Worm (Caenorhabditis elegans) whole organism, mixed stage, embryonic: ENCODE results near the gene W09G12.10.
"Not testable (repeated sequence)": the region's sequence is repeated elsewhere in the genome, so short reads cannot be mapped to it uniquely, and the experiment has no call there.

Experiments
- M03D4.4 ChIP-seq: sonication (generic microtip); optimal IDR thresholded peaks from 2 replicates; lab custom pipeline; 2017; ENCODE audit warnings: mild to moderate bottlenecking, missing genetic modification characterization, missing compliant biosample characterization
- ceh-39 ChIP-seq: fragments of 150-350 bp; optimal IDR thresholded peaks from 2 replicates; lab custom pipeline; 2014; ENCODE audit warnings: missing biosample characterization, missing genetic modification characterization
- ceh-43 ChIP-seq: fragments of 200-800 bp; sonication (Bioruptor generic); optimal IDR thresholded peaks from 2 replicates; lab custom pipeline; 2018; ENCODE audit warnings: mild to moderate bottlenecking, missing genetic modification characterization, moderate library complexity, missing compliant biosample characterization
- ceh-83 ChIP-seq: fragments of 200-800 bp; sonication (Bioruptor generic); optimal IDR thresholded peaks from 2 replicates; lab custom pipeline; 2018; ENCODE audit warnings: mild to moderate bottlenecking, missing genetic modification characterization, missing compliant biosample characterization
- ces-1 ChIP-seq: fragments of 150-350 bp; optimal IDR thresholded peaks from 2 replicates; lab custom pipeline; 2014; ENCODE audit warnings: missing biosample characterization, missing genetic modification reagents, missing genetic modification characterization
- cnd-1 ChIP-seq: fragments of 200-800 bp; sonication (Bioruptor generic); optimal IDR thresholded peaks from 2 replicates; lab custom pipeline; 2018; ENCODE audit warnings: mild to moderate bottlenecking, missing genetic modification characterization, missing compliant biosample characterization
- drap-1 ChIP-seq: fragments of 200-800 bp; sonication (Bioruptor generic); optimal IDR thresholded peaks from 3 replicates; lab custom pipeline; 2018; ENCODE audit warnings: mild to moderate bottlenecking, missing genetic modification characterization, missing compliant biosample characterization
- elt-1 ChIP-seq: sonication (generic microtip); optimal IDR thresholded peaks from 2 replicates; lab custom pipeline; 2017; ENCODE audit warnings: missing genetic modification characterization, mild to moderate bottlenecking, missing compliant biosample characterization, antibody characterized with exemption, moderate library complexity, borderline replicate concordance; ENCODE audit not compliant: insufficient read depth
- elt-3 ChIP-seq: fragments of 150-350 bp; optimal IDR thresholded peaks from 2 replicates; lab custom pipeline; 2014; ENCODE audit warnings: missing biosample characterization, missing genetic modification characterization
- flh-1 ChIP-seq: fragments of 200-800 bp; sonication (Bioruptor generic); optimal IDR thresholded peaks from 2 replicates; lab custom pipeline; 2018; ENCODE audit warnings: mild to moderate bottlenecking, missing genetic modification characterization, moderate library complexity, missing compliant biosample characterization
- ham-2 ChIP-seq: fragments of 200-800 bp; sonication (Bioruptor generic); optimal IDR thresholded peaks from 2 replicates; lab custom pipeline; 2018; ENCODE audit warnings: mild to moderate bottlenecking, missing genetic modification characterization, missing compliant biosample characterization
- hlh-1 ChIP-seq: fragments of 150-350 bp; optimal IDR thresholded peaks from 2 replicates; lab custom pipeline; 2014; ENCODE audit warnings: missing biosample characterization, missing genetic modification reagents, missing genetic modification characterization
- lin-13 ChIP-seq: fragments of 150-350 bp; optimal IDR thresholded peaks from 2 replicates; lab custom pipeline; 2014; ENCODE audit warnings: missing biosample characterization, missing genetic modification characterization
- lin-32 ChIP-seq: fragments of 200-800 bp; sonication (Bioruptor generic); optimal IDR thresholded peaks from 2 replicates; lab custom pipeline; 2018; ENCODE audit warnings: mild to moderate bottlenecking, missing genetic modification characterization, missing compliant biosample characterization
- lsy-2 ChIP-seq: fragments of 150-350 bp; optimal IDR thresholded peaks from 2 replicates; lab custom pipeline; 2014; ENCODE audit warnings: missing biosample characterization, missing genetic modification characterization
- mab-5 ChIP-seq: fragments of 150-350 bp; optimal IDR thresholded peaks from 2 replicates; lab custom pipeline; 2014; ENCODE audit warnings: missing biosample characterization, missing genetic modification characterization
- mep-1 ChIP-seq: fragments of 150-350 bp; optimal IDR thresholded peaks from 2 replicates; lab custom pipeline; 2017; ENCODE audit warnings: missing biosample characterization, missing genetic modification reagents, missing genetic modification characterization, inconsistent platforms
- mls-2 ChIP-seq: sonication (generic microtip); optimal IDR thresholded peaks from 2 replicates; lab custom pipeline; 2016; ENCODE audit warnings: mild to moderate bottlenecking, missing genetic modification characterization, moderate library complexity, missing compliant biosample characterization
- nhr-12 ChIP-seq: fragments of 150-350 bp; optimal IDR thresholded peaks from 2 replicates; lab custom pipeline; 2014; ENCODE audit warnings: missing biosample characterization, missing genetic modification characterization
- nhr-2 ChIP-seq: fragments of 150-350 bp; optimal IDR thresholded peaks from 2 replicates; lab custom pipeline; 2014; ENCODE audit warnings: missing biosample characterization, missing genetic modification characterization
- nhr-237 ChIP-seq: fragments of 150-350 bp; optimal IDR thresholded peaks from 2 replicates; lab custom pipeline; 2014; ENCODE audit warnings: missing biosample characterization, missing genetic modification characterization
- nhr-28 ChIP-seq: fragments of 150-350 bp; optimal IDR thresholded peaks from 2 replicates; lab custom pipeline; 2014; ENCODE audit warnings: missing biosample characterization, missing genetic modification characterization
- nhr-76 ChIP-seq: sonication (generic microtip); optimal IDR thresholded peaks from 2 replicates; lab custom pipeline; 2017; ENCODE audit warnings: missing biosample characterization, missing genetic modification characterization
- pha-4 ChIP-seq: fragments of 150-350 bp; optimal IDR thresholded peaks from 2 replicates; lab custom pipeline; 2018; ENCODE audit warnings: missing biosample characterization, missing genetic modification reagents, missing genetic modification characterization
- snpc-4 ChIP-seq: fragments of 150-350 bp; optimal IDR thresholded peaks from 2 replicates; lab custom pipeline; 2014; ENCODE audit warnings: missing biosample characterization, missing genetic modification characterization
- tbx-8 ChIP-seq: fragments of 200-800 bp; sonication (Bioruptor generic); optimal IDR thresholded peaks from 2 replicates; lab custom pipeline; 2018; ENCODE audit warnings: mild to moderate bottlenecking, missing genetic modification characterization, moderate library complexity, missing compliant biosample characterization
- unc-120 ChIP-seq: sonication (generic microtip); optimal IDR thresholded peaks from 2 replicates; lab custom pipeline; 2017; ENCODE audit warnings: missing genetic modification characterization, missing compliant biosample characterization; ENCODE audit not compliant: poor library complexity, severe bottlenecking
- unc-39 ChIP-seq: fragments of 150-350 bp; optimal IDR thresholded peaks from 2 replicates; lab custom pipeline; 2014; ENCODE audit warnings: missing biosample characterization, missing genetic modification characterization
- unc-62 ChIP-seq: fragments of 150-350 bp; optimal IDR thresholded peaks from 2 replicates; lab custom pipeline; 2014; ENCODE audit warnings: missing biosample characterization, missing genetic modification reagents, missing genetic modification characterization
- zip-8 ChIP-seq: fragments of 150-350 bp; optimal IDR thresholded peaks from 2 replicates; lab custom pipeline; 2014; ENCODE audit warnings: missing biosample characterization, missing genetic modification characterization
- ztf-11 ChIP-seq: fragments of 150-350 bp; optimal IDR thresholded peaks from 2 replicates; lab custom pipeline; 2014; ENCODE audit warnings: missing biosample characterization, missing genetic modification characterization

W09G12.10 gene

DNA sequence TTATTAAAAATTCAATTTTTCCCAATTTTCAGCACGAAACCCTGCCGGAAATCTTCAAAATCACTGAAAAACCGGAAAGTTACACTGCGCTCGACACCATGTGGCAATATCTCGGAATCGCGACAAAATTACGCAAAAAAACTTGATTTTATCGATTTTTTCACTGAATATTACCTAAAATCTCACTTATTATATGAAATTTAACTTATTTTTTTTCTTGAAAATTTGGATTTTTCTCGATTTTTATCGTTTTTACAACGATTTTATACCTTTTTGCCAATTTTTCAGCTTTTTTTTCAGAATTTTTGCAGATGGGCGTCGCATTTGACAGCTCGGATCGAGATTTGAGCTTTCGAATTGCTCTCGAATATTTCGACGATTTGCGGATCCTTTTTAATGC, 28.3 kb downstream of the W09G12.10 start, which contains the start of gene spl-3:
Gene spl-3 (plus strand): TSS at position 301 of the 400 bp plus-strand sequence.
- no peak for TF ChIP-seq ceh-39
- no peak for TF ChIP-seq ceh-43
- no peak for TF ChIP-seq cnd-1 (tag; lab: Kevin White, UChicago)

DNA sequence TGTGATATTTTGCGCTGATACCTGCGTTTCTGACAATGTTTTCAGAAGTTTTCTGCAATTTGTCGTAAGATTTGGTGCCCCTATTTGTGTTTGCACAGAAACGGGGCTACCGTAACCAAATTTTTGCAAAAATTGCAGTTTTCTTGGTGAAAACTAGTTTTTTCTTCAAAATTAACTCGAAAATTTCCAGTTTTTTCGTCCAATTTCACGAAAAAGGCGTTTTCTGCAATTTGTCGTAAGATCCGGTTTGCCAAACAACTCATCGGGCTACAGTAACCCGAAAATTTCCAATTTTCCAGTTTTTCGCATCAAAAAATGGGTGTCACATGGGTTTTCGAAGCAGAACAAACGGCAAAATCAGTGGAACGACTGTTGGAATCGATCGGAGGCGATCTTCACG, 33.6 kb downstream of the W09G12.10 start, which contains the start of gene mdt-20:
Gene mdt-20 (plus strand): TSS at position 301 of the 400 bp plus-strand sequence.
- not testable (repeated sequence) for TF ChIP-seq mab-5, zip-8, hlh-1 (tag; lab: Kevin White, UChicago)

DNA sequence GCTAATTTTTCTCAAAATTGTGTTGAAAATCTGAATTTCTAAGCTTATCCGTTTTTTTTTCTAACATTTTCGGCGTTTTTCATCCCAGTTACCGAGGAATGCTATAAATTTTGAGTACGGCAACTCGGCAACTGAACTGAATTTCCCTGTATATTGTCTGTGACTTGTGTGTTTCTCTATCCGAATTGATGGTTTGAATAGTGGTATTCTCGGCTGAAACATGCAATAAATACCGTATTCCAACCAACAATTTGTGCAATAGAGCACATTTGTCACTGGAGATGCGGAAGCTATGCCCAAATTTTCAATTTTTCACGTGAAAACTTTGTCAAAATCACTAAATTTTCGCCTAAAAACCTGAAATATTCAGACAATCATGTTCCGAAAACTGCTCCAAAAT, 38.8 kb downstream of the W09G12.10 start, which contains the start of gene rmif-2:
Gene rmif-2 (plus strand): TSS at position 301 of the 400 bp plus-strand sequence.
- TF ChIP-seq unc-120 (tag; lab: Kevin White, UChicago); ham-2; mab-5 (tag; lab: Kevin White, UChicago): not testable (repeated sequence)

- TF ChIP-seq mep-1 (tag; lab: Kevin White, UChicago) = peak; percentile 0
- peak; percentile 23 for TF ChIP-seq lsy-2 (tag; lab: Kevin White, UChicago)
- no peak for TF ChIP-seq ceh-83 (GFP tag; lab: Kevin White, UChicago)
- peak; percentile 41 for TF ChIP-seq ces-1
- no peak for TF ChIP-seq nhr-12 (tag; lab: Kevin White, UChicago)
- no peak for TF ChIP-seq snpc-4 (tag; lab: Kevin White, UChicago)
- TF ChIP-seq ceh-43 = no peak
Measured at ce11 chrIV:1177683-1178082, 43.4 kb downstream of the W09G12.10 start, which contains the start of gene Y104H12D.2. Y104H12D.2 (plus strand) TSS chrIV:1178022.

DNA sequence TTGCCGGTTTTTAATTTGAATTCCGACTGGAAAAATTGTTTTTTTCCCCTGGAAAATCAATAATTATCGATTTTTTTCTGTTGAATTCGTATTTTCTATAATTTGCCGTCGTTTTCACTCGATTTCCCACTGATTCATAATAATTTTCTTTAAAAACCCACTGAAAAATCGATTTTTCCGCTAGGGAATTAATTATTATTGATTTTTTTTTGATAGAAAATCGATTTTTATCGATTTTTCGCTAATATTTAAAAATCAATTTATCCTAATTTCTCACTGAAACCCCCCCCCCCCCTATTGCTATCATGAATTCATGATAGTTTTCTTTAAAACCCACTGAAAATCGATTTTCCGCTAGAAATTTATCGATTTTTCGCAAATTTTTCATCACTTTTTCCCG, 44.5 kb downstream of the W09G12.10 start:
- TF ChIP-seq elt-3 (tag; lab: Kevin White, UChicago) = no peak
- no peak for TF ChIP-seq mep-1 (tag; lab: Kevin White, UChicago)
- TF ChIP-seq elt-1 (tag; lab: Kevin White, UChicago) = no peak
- TF ChIP-seq nhr-12 (tag; lab: Kevin White, UChicago) = no peak
- TF ChIP-seq zip-8 (tag; lab: Kevin White, UChicago) = no peak
- TF ChIP-seq M03D4.4 = no peak
- no peak for TF ChIP-seq ztf-11 (tag; lab: Kevin White, UChicago)
- no peak for TF ChIP-seq unc-39 (tag; lab: Kevin White, UChicago)
- TF ChIP-seq nhr-28 = no peak
- TF ChIP-seq nhr-237 (tag; lab: Kevin White, UChicago) = no peak
- TF ChIP-seq mab-5 (tag; lab: Kevin White, UChicago) = no peak
- no peak for TF ChIP-seq hlh-1 (tag; lab: Kevin White, UChicago)
- no peak for TF ChIP-seq drap-1 (GFP tag; lab: Kevin White, UChicago)
- no peak for TF ChIP-seq ceh-39
- no peak for TF ChIP-seq lin-13 (tag; lab: Kevin White, UChicago)

ce11 chrIV:1174411-1174810, 46.7 kb downstream of the W09G12.10 start:
- TF ChIP-seq flh-1 (GFP tag; lab: Kevin White, UChicago) (no peak), nhr-2 (no peak), mep-1 (tag; lab: Kevin White, UChicago) (no peak), lin-32 (no peak), unc-39 (tag; lab: Kevin White, UChicago) (no peak), lin-13 (tag; lab: Kevin White, UChicago) (no peak), ces-1 (no peak), ceh-83 (GFP tag; lab: Kevin White, UChicago) (no peak), elt-3 (tag; lab: Kevin White, UChicago) (no peak), mls-2 (no peak)

DNA sequence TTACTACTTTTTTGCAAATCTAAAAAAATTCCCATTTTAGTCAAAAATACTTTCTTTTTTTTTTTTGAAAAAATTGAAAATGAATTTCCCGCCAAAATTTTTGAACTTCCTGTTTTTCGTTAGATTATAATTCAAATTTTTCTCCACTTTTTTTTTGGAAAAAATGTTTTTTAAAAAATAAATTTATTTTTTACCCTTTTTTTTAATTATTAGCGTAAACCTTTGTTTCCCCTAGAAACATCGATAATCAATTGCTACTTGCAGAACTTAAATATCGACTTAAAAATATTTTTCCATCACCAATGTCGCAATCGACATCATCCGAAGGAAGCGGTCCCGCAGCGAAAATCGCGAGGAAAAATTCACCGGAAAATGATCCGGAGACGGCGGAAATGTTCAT, 50.7 kb downstream of the W09G12.10 start, which contains the start of gene cec-2:
Gene cec-2 (plus strand): TSS at position 301 of the 400 bp plus-strand sequence.
- no peak for TF ChIP-seq ztf-11 (tag; lab: Kevin White, UChicago)
- no peak for TF ChIP-seq lsy-2 (tag; lab: Kevin White, UChicago)
- TF ChIP-seq M03D4.4 = no peak
- no peak for TF ChIP-seq nhr-2
- TF ChIP-seq nhr-12 (tag; lab: Kevin White, UChicago) = no peak
- TF ChIP-seq zip-8 (tag; lab: Kevin White, UChicago) = no peak
- TF ChIP-seq tbx-8 = no peak
- TF ChIP-seq lin-13 (tag; lab: Kevin White, UChicago) = no peak
- TF ChIP-seq elt-3 (tag; lab: Kevin White, UChicago) = no peak
- TF ChIP-seq unc-120 (tag; lab: Kevin White, UChicago) = no peak
- no peak for TF ChIP-seq ham-2
- no peak for TF ChIP-seq pha-4 (tag; lab: Kevin White, UChicago)
- no peak for TF ChIP-seq unc-62
- TF ChIP-seq nhr-76 (tag; lab: Kevin White, UChicago) = no peak
- TF ChIP-seq drap-1 (GFP tag; lab: Kevin White, UChicago) = no peak
- TF ChIP-seq unc-39 (tag; lab: Kevin White, UChicago) = no peak
